Worm (Caenorhabditis elegans) whole organism, L1 larva: ENCODE results near the gene F53C11.5.

ENCODE experiments used
- C16A3.4 ChIP-seq: fragments of 150-350 bp; optimal IDR thresholded peaks from 2 replicates; lab custom pipeline; 2014; ENCODE audit warnings: missing biosample characterization, missing genetic modification characterization
- Y116A8C.19 ChIP-seq: sonication (generic microtip); optimal IDR thresholded peaks from 2 replicates; lab custom pipeline; 2016; ENCODE audit warnings: missing compliant biosample characterization, missing genetic modification characterization, borderline replicate concordance
- aha-1 ChIP-seq: fragments of 150-350 bp; optimal IDR thresholded peaks from 2 replicates; lab custom pipeline; 2014; ENCODE audit warnings: missing biosample characterization, missing genetic modification characterization
- alr-1 ChIP-seq: fragments of 200-800 bp; sonication (Bioruptor generic); optimal IDR thresholded peaks from 2 replicates; lab custom pipeline; 2018; ENCODE audit warnings: borderline replicate concordance, mild to moderate bottlenecking, missing genetic modification characterization, missing compliant biosample characterization
- blmp-1 ChIP-seq: fragments of 150-350 bp; optimal IDR thresholded peaks from 2 replicates; lab custom pipeline; 2014; ENCODE audit warnings: missing biosample characterization, missing genetic modification characterization
- ceh-63 ChIP-seq: fragments of 200-800 bp; sonication (Bioruptor generic); optimal IDR thresholded peaks from 2 replicates; lab custom pipeline; 2018; ENCODE audit warnings: mild to moderate bottlenecking, missing genetic modification characterization, missing compliant biosample characterization
- ceh-8 ChIP-seq: fragments of 200-800 bp; sonication (Bioruptor generic); optimal IDR thresholded peaks from 2 replicates; lab custom pipeline; 2018; ENCODE audit warnings: mild to moderate bottlenecking, missing genetic modification characterization, moderate library complexity, missing compliant biosample characterization
- ceh-82 ChIP-seq, 3 experiments: fragments of 150-350 bp in 1 of 3; sonication (generic microtip) in 2 of 3; optimal IDR thresholded peaks; 2 replicates each; lab custom pipeline; 2014 to 2017; ENCODE audit warnings: missing biosample characterization in 3 of 3, missing genetic modification characterization in 3 of 3
- ceh-90 ChIP-seq: sonication (generic microtip); optimal IDR thresholded peaks from 2 replicates; lab custom pipeline; 2016; ENCODE audit warnings: missing genetic modification characterization, missing compliant biosample characterization
- ces-1 ChIP-seq: fragments of 150-350 bp; optimal IDR thresholded peaks from 2 replicates; lab custom pipeline; 2014; ENCODE audit warnings: missing biosample characterization, missing genetic modification reagents, missing genetic modification characterization
- dsc-1 ChIP-seq: sonication (generic microtip); optimal IDR thresholded peaks from 2 replicates; lab custom pipeline; 2016; ENCODE audit warnings: mild to moderate bottlenecking, missing genetic modification characterization, missing compliant biosample characterization
- efl-1 ChIP-seq, 4 experiments: fragments of 150-350 bp; optimal IDR thresholded peaks in 3 of 4; peaks in 1 of 4; 1 replicate in 1 of 4; 2 replicates in 3 of 4; lab custom pipeline; 2014; ENCODE audit warnings: missing biosample characterization in 2 of 4, missing genetic modification characterization in 2 of 4, missing genetic modification reagents in 2 of 4
- egl-27 ChIP-seq, 2 experiments: fragments of 150-350 bp in 1 of 2; sonication (generic microtip); optimal IDR thresholded peaks; 3 replicates each; lab custom pipeline; 2017 to 2018; ENCODE audit warnings: missing biosample characterization in 2 of 2, missing genetic modification characterization in 2 of 2, missing genetic modification reagents in 2 of 2
- elt-2 ChIP-seq: sonication (generic microtip); optimal IDR thresholded peaks from 2 replicates; lab custom pipeline; 2016; ENCODE audit warnings: missing genetic modification characterization, mild to moderate bottlenecking, inconsistent platforms, missing compliant biosample characterization, missing genetic modification reagents
- elt-3 ChIP-seq, 6 experiments: fragments of 150-350 bp in 1 of 6; sonication (generic microtip); optimal IDR thresholded peaks; 2 replicates each; lab custom pipeline; 2017 to 2018; ENCODE audit warnings: missing biosample characterization in 6 of 6, missing genetic modification characterization in 6 of 6, inconsistent platforms in 1 of 6
- ets-5 ChIP-seq: fragments of 200-800 bp; sonication (Bioruptor generic); IDR thresholded peaks from 2 replicates; pipeline ENCODE4 v1.3.6; 2022; ENCODE audit warnings: missing genetic modification characterization, missing compliant biosample characterization
- fkh-4 ChIP-seq: sonication (generic microtip); optimal IDR thresholded peaks from 2 replicates; lab custom pipeline; 2016; ENCODE audit warnings: missing compliant biosample characterization, missing genetic modification characterization, borderline replicate concordance
- fkh-8 ChIP-seq: sonication (generic microtip); optimal IDR thresholded peaks from 2 replicates; lab custom pipeline; 2016; ENCODE audit warnings: mild to moderate bottlenecking, missing genetic modification characterization, missing compliant biosample characterization
- grh-1 ChIP-seq: fragments of 200-800 bp; sonication (Bioruptor generic); IDR thresholded peaks from 2 replicates; pipeline ENCODE4 v1.3.6; 2022; ENCODE audit warnings: missing genetic modification reagents, missing genetic modification characterization, missing compliant biosample characterization
- hlh-17 ChIP-seq: fragments of 200-800 bp; sonication (Bioruptor generic); optimal IDR thresholded peaks from 2 replicates; lab custom pipeline; 2018; ENCODE audit warnings: missing genetic modification characterization, mild to moderate bottlenecking, missing compliant biosample characterization, moderate library complexity, borderline replicate concordance
- hlh-4 ChIP-seq: sonication (generic microtip); optimal IDR thresholded peaks from 2 replicates; lab custom pipeline; 2016; ENCODE audit warnings: mild to moderate bottlenecking, missing genetic modification characterization, missing compliant biosample characterization
- hpl-2 ChIP-seq: fragments of 150-350 bp; optimal IDR thresholded peaks from 2 replicates; lab custom pipeline; 2014; ENCODE audit warnings: missing biosample characterization, missing genetic modification reagents, missing genetic modification characterization
- irx-1 ChIP-seq: sonication (generic microtip); optimal IDR thresholded peaks from 2 replicates; lab custom pipeline; 2016; ENCODE audit warnings: missing genetic modification characterization, missing compliant biosample characterization
- lin-13 ChIP-seq: fragments of 150-350 bp; optimal IDR thresholded peaks from 2 replicates; lab custom pipeline; 2014; ENCODE audit warnings: missing biosample characterization, missing genetic modification reagents, missing genetic modification characterization
- lin-14 ChIP-seq: fragments of 200-800 bp; sonication (Bioruptor generic); optimal IDR thresholded peaks from 2 replicates; lab custom pipeline; 2018; ENCODE audit warnings: mild to moderate bottlenecking, missing genetic modification characterization, moderate library complexity, missing compliant biosample characterization
- lin-15B ChIP-seq: fragments of 150-350 bp; sonication (generic microtip); optimal IDR thresholded peaks from 3 replicates; lab custom pipeline; 2014; ENCODE audit warnings: missing biosample characterization, missing genetic modification characterization
- lin-39 ChIP-seq: fragments of 150-350 bp; optimal IDR thresholded peaks from 2 replicates; lab custom pipeline; 2014; ENCODE audit warnings: missing biosample characterization, missing genetic modification reagents, missing genetic modification characterization
- lir-3 ChIP-seq: sonication (generic microtip); optimal IDR thresholded peaks from 2 replicates; lab custom pipeline; 2016; ENCODE audit warnings: mild to moderate bottlenecking, missing genetic modification characterization, moderate library complexity, missing compliant biosample characterization; ENCODE audit not compliant: poor library complexity
- lsy-2 ChIP-seq, 2 experiments: fragments of 150-350 bp; optimal IDR thresholded peaks; 2 replicates each; lab custom pipeline; 2014; ENCODE audit warnings: missing biosample characterization in 2 of 2, missing genetic modification characterization in 2 of 2
- mep-1 ChIP-seq: fragments of 150-350 bp; optimal IDR thresholded peaks from 2 replicates; lab custom pipeline; 2014; ENCODE audit warnings: missing biosample characterization, missing genetic modification characterization
- nhr-11 ChIP-seq: fragments of 150-350 bp; optimal IDR thresholded peaks from 2 replicates; lab custom pipeline; 2014; ENCODE audit warnings: missing biosample characterization, missing genetic modification characterization
- nhr-12 ChIP-seq: sonication (generic microtip); optimal IDR thresholded peaks from 2 replicates; lab custom pipeline; 2017; ENCODE audit warnings: missing biosample characterization, missing genetic modification characterization
- nhr-19 ChIP-seq: fragments of 200-800 bp; sonication (Bioruptor generic); conservative IDR thresholded peaks from 2 replicates; pipeline ENCODE4 v1.3.6; 2022; ENCODE audit warnings: missing genetic modification characterization, missing compliant biosample characterization
- nhr-47 ChIP-seq: sonication (generic microtip); optimal IDR thresholded peaks from 2 replicates; lab custom pipeline; 2016; ENCODE audit warnings: mild to moderate bottlenecking, missing genetic modification characterization, moderate library complexity, missing compliant biosample characterization
- nhr-71 ChIP-seq: sonication (generic microtip); optimal IDR thresholded peaks from 2 replicates; lab custom pipeline; 2016; ENCODE audit warnings: mild to moderate bottlenecking, missing genetic modification characterization, moderate library complexity, missing compliant biosample characterization
- nhr-77 ChIP-seq: fragments of 150-350 bp; optimal IDR thresholded peaks from 2 replicates; lab custom pipeline; 2014; ENCODE audit warnings: missing biosample characterization, missing genetic modification characterization
- pax-3 ChIP-seq: fragments of 200-800 bp; sonication (Bioruptor generic); optimal IDR thresholded peaks from 2 replicates; lab custom pipeline; 2018; ENCODE audit warnings: mild to moderate bottlenecking, missing genetic modification characterization, moderate library complexity, missing compliant biosample characterization
- pqm-1 ChIP-seq: sonication (generic microtip); optimal IDR thresholded peaks from 3 replicates; lab custom pipeline; 2017; ENCODE audit warnings: missing biosample characterization, missing genetic modification characterization
- rnt-1 ChIP-seq: sonication (generic microtip); optimal IDR thresholded peaks from 2 replicates; lab custom pipeline; 2016; ENCODE audit warnings: mild to moderate bottlenecking, missing genetic modification characterization, moderate library complexity, missing compliant biosample characterization
- skn-1 ChIP-seq: fragments of 150-350 bp; optimal IDR thresholded peaks from 2 replicates; lab custom pipeline; 2014; ENCODE audit warnings: missing biosample characterization, missing genetic modification characterization
- snu-23 ChIP-seq: sonication (generic microtip); optimal IDR thresholded peaks from 2 replicates; lab custom pipeline; 2016; ENCODE audit warnings: missing genetic modification characterization, missing compliant biosample characterization
- sox-4 ChIP-seq: sonication (generic microtip); optimal IDR thresholded peaks from 2 replicates; lab custom pipeline; 2016; ENCODE audit warnings: missing genetic modification characterization, missing compliant biosample characterization
- sptf-1 ChIP-seq: fragments of 150-350 bp; optimal IDR thresholded peaks from 2 replicates; lab custom pipeline; 2014; ENCODE audit warnings: missing biosample characterization, missing genetic modification characterization
- sup-37 ChIP-seq: fragments of 200-800 bp; sonication (Bioruptor generic); optimal IDR thresholded peaks from 2 replicates; lab custom pipeline; 2018; ENCODE audit warnings: mild to moderate bottlenecking, missing genetic modification characterization, missing compliant biosample characterization
- tbx-2 ChIP-seq: sonication (generic microtip); optimal IDR thresholded peaks from 2 replicates; lab custom pipeline; 2016; ENCODE audit warnings: missing genetic modification characterization, missing compliant biosample characterization
- unc-30 ChIP-seq: sonication (generic microtip); optimal IDR thresholded peaks from 2 replicates; lab custom pipeline; 2017; ENCODE audit warnings: missing biosample characterization, missing genetic modification characterization
- unc-62 ChIP-seq: fragments of 150-350 bp; optimal IDR thresholded peaks from 2 replicates; lab custom pipeline; 2014; ENCODE audit warnings: missing biosample characterization, missing genetic modification reagents, missing genetic modification characterization
- unc-98 ChIP-seq: fragments of 200-800 bp; sonication (Bioruptor generic); IDR thresholded peaks from 2 replicates; pipeline ENCODE4 v1.3.6; 2022; ENCODE audit warnings: missing genetic modification characterization, missing compliant biosample characterization
- vab-15 ChIP-seq: sonication (generic microtip); optimal IDR thresholded peaks from 2 replicates; lab custom pipeline; 2017; ENCODE audit warnings: missing genotype, mild to moderate bottlenecking, missing genetic modification characterization, missing compliant biosample characterization
- zip-4 ChIP-seq: fragments of 200-800 bp; sonication (Bioruptor generic); optimal IDR thresholded peaks from 2 replicates; lab custom pipeline; 2018; ENCODE audit warnings: mild to moderate bottlenecking, missing genetic modification characterization, moderate library complexity, missing compliant biosample characterization
- ztf-11 ChIP-seq, 2 experiments: sonication (generic microtip); optimal IDR thresholded peaks; 2 replicates each; lab custom pipeline; 2016 to 2017; ENCODE audit warnings: missing genetic modification characterization in 2 of 2, missing biosample characterization in 1 of 2, missing compliant biosample characterization in 1 of 2

F53C11.5 gene

DNA sequence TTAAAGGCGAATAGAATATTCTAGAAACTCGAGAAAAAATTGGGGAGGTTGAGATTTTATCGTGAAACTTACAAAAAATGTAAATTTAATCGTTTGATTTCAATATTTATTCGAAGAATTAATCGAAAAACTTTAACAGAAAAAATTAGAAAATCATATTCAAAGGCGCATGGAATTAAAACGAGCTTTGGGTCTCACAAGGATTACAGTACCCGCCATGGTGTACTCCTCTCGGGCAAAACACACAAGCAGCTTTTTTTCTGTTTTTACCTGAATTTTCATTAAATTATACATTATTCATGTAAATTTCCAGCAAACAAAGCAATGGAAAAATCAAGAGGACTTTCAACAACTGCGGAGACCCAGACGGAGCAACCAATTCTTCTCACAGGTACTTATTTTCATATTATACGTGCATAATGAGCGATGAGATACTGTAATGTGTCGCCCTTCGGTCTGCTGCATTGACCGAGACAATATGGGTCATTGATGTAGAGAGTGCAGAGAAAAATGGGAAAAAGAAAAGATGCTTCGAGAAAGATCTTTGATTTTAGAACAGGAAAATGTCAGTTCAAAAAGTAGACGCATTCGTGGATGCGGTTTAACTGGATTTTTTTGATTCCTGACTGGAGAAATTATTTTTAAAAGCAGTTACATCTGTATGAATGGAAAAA, at the start of gene F53C11.5, which contains the start of gene F53C11.4:
Gene F53C11.5, plus strand, starts transcription at position 325 of the 674 bp plus-strand sequence.
Gene F53C11.4, minus strand, starts transcription at position 128 of the 674 bp plus-strand sequence.
- TF ChIP-seq nhr-47 (tag; lab: Kevin White, UChicago) (no peak), nhr-71 (tag; lab: Kevin White, UChicago) (no peak), ets-5 (GFP tag; lab: Robert Waterston, UW) (no peak), grh-1 (GFP tag; lab: Robert Waterston, UW) (no peak), dsc-1 (tag; lab: Kevin White, UChicago) (peak; percentile 2), lin-14 (GFP tag; lab: Kevin White, UChicago) (no peak), C16A3.4 (no peak), lin-39 (tag; lab: Kevin White, UChicago) (no peak), pqm-1 (tag; lab: Kevin White, UChicago) (peak; percentile 23), zip-4 (GFP tag; lab: Kevin White, UChicago) (no peak), unc-30 (tag; lab: Kevin White, UChicago) (no peak), sptf-1 (tag; lab: Kevin White, UChicago) (no peak), ceh-63 (GFP tag; lab: Kevin White, UChicago) (no peak), unc-62 (no peak), nhr-11 (tag; lab: Kevin White, UChicago) (no peak), blmp-1 (peak; percentile 63), lin-13 (GFP tag; lab: Kevin White, UChicago) (no peak), hpl-2 (no peak), ceh-8 (GFP tag; lab: Kevin White, UChicago) (no peak), unc-98 (GFP tag; lab: Robert Waterston, UW) (no peak), elt-2 (peak; percentile 20), tbx-2 (tag; lab: Kevin White, UChicago) (no peak), lsy-2 (tag; optimal IDR thresholded peaks at IDR 0.05; lab: Kevin White, UChicago) (peak; percentile 53 to 81), nhr-12 (tag; lab: Kevin White, UChicago) (no peak), efl-1 (optimal IDR thresholded peaks at IDR 0.05; lab: Kevin White, UChicago) (no peak), efl-1 (GFP tag; optimal IDR thresholded peaks at IDR 0.05 in 1 of 2; lab: Kevin White, UChicago) (no peak), ceh-90 (no peak), hlh-4 (no peak), ces-1 (GFP tag; lab: Kevin White, UChicago) (no peak), sox-4 (no peak), snu-23 (GFP tag; lab: Kevin White, UChicago) (peak; percentile 17), egl-27 (tag; optimal IDR thresholded peaks at IDR 0.05; lab: Kevin White, UChicago) (no peak), ceh-82 (tag; optimal IDR thresholded peaks at IDR 0.05; lab: Kevin White, UChicago) (no peak), mep-1 (tag; lab: Kevin White, UChicago) (peak; percentile 67), sup-37 (no peak), lin-15B (tag; lab: Kevin White, UChicago) (no peak), irx-1 (tag; lab: Kevin White, UChicago) (no peak), vab-15 (tag; lab: Kevin White, UChicago) (no peak), rnt-1 (tag; lab: Kevin White, UChicago) (peak; percentile 34), nhr-77 (tag; lab: Kevin White, UChicago) (no peak), ztf-11 (tag; optimal IDR thresholded peaks at IDR 0.05; lab: Kevin White, UChicago) (peak in 1 of 2 experiments; percentile 23), alr-1 (tag; lab: Kevin White, UChicago) (no peak), nhr-19 (GFP tag; lab: Robert Waterston, UW) (no peak; the same call in 1 of the 2 replicates), skn-1 (tag; lab: Kevin White, UChicago) (peak; percentile 10), lir-3 (peak; percentile 15), fkh-8 (tag; lab: Kevin White, UChicago) (no peak), fkh-4 (tag; lab: Kevin White, UChicago) (no peak), elt-3 (tag; optimal IDR thresholded peaks at IDR 0.05; lab: Kevin White, UChicago) (peak in 2 of 6 experiments; percentile 31 to 40), pax-3 (tag; lab: Kevin White, UChicago) (no peak), aha-1 (tag; lab: Kevin White, UChicago) (no peak), Y116A8C.19 (tag; lab: Kevin White, UChicago) (no peak), hlh-17 (no peak)
